Fruit fly (Drosophila melanogaster) whole organism, prepupa: ENCODE measurements around the gene pum.

Experiments
- CG10631 ChIP-seq: fragments of 200-800 bp; sonication (Bioruptor generic); optimal IDR thresholded peaks from 2 replicates; lab custom pipeline; 2016; ENCODE audit warnings: missing biosample characterization, missing genetic modification characterization
- CG10669 ChIP-seq: fragments of 200-800 bp; sonication (Bioruptor generic); optimal IDR thresholded peaks from 3 replicates; lab custom pipeline; 2018; ENCODE audit warnings: missing biosample characterization, mild to moderate bottlenecking, missing genetic modification characterization, moderate library complexity
- CG11762 ChIP-seq: fragments of 200-800 bp; sonication (Bioruptor generic); optimal IDR thresholded peaks from 3 replicates; lab custom pipeline; 2016; ENCODE audit warnings: missing biosample characterization, missing genetic modification characterization; ENCODE audit not compliant: insufficient read depth
- CG11902 ChIP-seq: fragments of 200-800 bp; sonication (Bioruptor generic); optimal IDR thresholded peaks from 3 replicates; lab custom pipeline; 2016; ENCODE audit warnings: missing biosample characterization, missing genetic modification characterization
- CG15336 ChIP-seq: fragments of 200-800 bp; sonication (Bioruptor generic); IDR thresholded peaks from 2 replicates; pipeline ENCODE4 v1.3.6; 2022; ENCODE audit warnings: missing biosample characterization, missing genetic modification characterization
- CG1621 ChIP-seq: fragments of 200-800 bp; sonication (Bioruptor generic); optimal IDR thresholded peaks from 3 replicates; lab custom pipeline; 2018; ENCODE audit warnings: missing biosample characterization, mild to moderate bottlenecking, missing genetic modification characterization
- CG16779 ChIP-seq: fragments of 200-800 bp; sonication (Bioruptor generic); optimal IDR thresholded peaks from 3 replicates; lab custom pipeline; 2017; ENCODE audit warnings: missing biosample characterization, mild to moderate bottlenecking, missing genetic modification characterization
- CG31627 ChIP-seq: fragments of 200-800 bp; sonication (Bioruptor generic); optimal IDR thresholded peaks from 3 replicates; lab custom pipeline; 2016; ENCODE audit warnings: missing biosample characterization, missing genetic modification characterization
- CG32006 ChIP-seq: fragments of 200-800 bp; sonication (Bioruptor generic); optimal IDR thresholded peaks from 3 replicates; lab custom pipeline; 2017; ENCODE audit warnings: missing biosample characterization, mild to moderate bottlenecking, missing genetic modification characterization
- CG34406 ChIP-seq: fragments of 200-800 bp; sonication (Bioruptor generic); optimal IDR thresholded peaks from 3 replicates; lab custom pipeline; 2016; ENCODE audit warnings: missing biosample characterization, missing genetic modification characterization
- CG3919 ChIP-seq: fragments of 200-800 bp; sonication (Bioruptor generic); optimal IDR thresholded peaks from 3 replicates; lab custom pipeline; 2016; ENCODE audit warnings: missing biosample characterization, missing genetic modification characterization
- CG4318 ChIP-seq: fragments of 200-800 bp; sonication (Bioruptor generic); optimal IDR thresholded peaks from 3 replicates; lab custom pipeline; 2017; ENCODE audit warnings: missing biosample characterization, mild to moderate bottlenecking, missing genetic modification characterization
- CG6163 ChIP-seq: fragments of 200-800 bp; sonication (Bioruptor generic); IDR thresholded peaks from 3 replicates; pipeline ENCODE4 v1.3.6; 2022; ENCODE audit warnings: missing biosample characterization, missing genetic modification characterization
- CG6276 ChIP-seq: fragments of 200-800 bp; sonication (Bioruptor generic); optimal IDR thresholded peaks from 2 replicates; lab custom pipeline; 2017; ENCODE audit warnings: missing biosample characterization, mild to moderate bottlenecking, missing genetic modification characterization
- CG6808 ChIP-seq: fragments of 200-800 bp; sonication (Bioruptor generic); optimal IDR thresholded peaks from 3 replicates; lab custom pipeline; 2017; ENCODE audit warnings: missing biosample characterization, missing genetic modification characterization, mild to moderate bottlenecking, moderate library complexity, missing genetic modification reagents
- CG6854 ChIP-seq: fragments of 200-800 bp; sonication (Bioruptor generic); optimal IDR thresholded peaks from 2 replicates; lab custom pipeline; 2017; ENCODE audit warnings: missing biosample characterization, mild to moderate bottlenecking, missing genetic modification characterization
- CG7368 ChIP-seq: fragments of 200-800 bp; sonication (Bioruptor generic); optimal IDR thresholded peaks from 3 replicates; lab custom pipeline; 2016; ENCODE audit warnings: missing biosample characterization, missing genetic modification characterization
- CG8119 ChIP-seq: fragments of 200-800 bp; sonication (Bioruptor generic); IDR thresholded peaks from 3 replicates; pipeline ENCODE4 v1.3.6; 2022; ENCODE audit warnings: missing biosample characterization, missing genetic modification characterization
- CG8319 ChIP-seq: fragments of 200-800 bp; sonication (Bioruptor generic); optimal IDR thresholded peaks from 3 replicates; lab custom pipeline; 2016; ENCODE audit warnings: missing biosample characterization, missing genetic modification characterization
- CG8632 ChIP-seq: fragments of 200-800 bp; sonication (Bioruptor generic); optimal IDR thresholded peaks from 3 replicates; lab custom pipeline; 2016; ENCODE audit warnings: missing biosample characterization, missing genetic modification characterization
- CG9139 ChIP-seq: fragments of 200-800 bp; sonication (Bioruptor generic); optimal IDR thresholded peaks from 3 replicates; lab custom pipeline; 2017; ENCODE audit warnings: missing biosample characterization, mild to moderate bottlenecking, missing genetic modification characterization
- Eip75B ChIP-seq: fragments of 200-800 bp; sonication (Bioruptor generic); optimal IDR thresholded peaks from 3 replicates; lab custom pipeline; 2016; ENCODE audit warnings: missing biosample characterization, missing genetic modification characterization
- Eip78C ChIP-seq: fragments of 200-800 bp; sonication (Bioruptor generic); peaks from one replicate; lab custom pipeline; 2016; ENCODE audit warnings: missing biosample characterization, missing genetic modification characterization
- Eip93F ChIP-seq: fragments of 200-800 bp; sonication (Bioruptor generic); optimal IDR thresholded peaks from 2 replicates; lab custom pipeline; 2016; ENCODE audit warnings: missing biosample characterization, mild to moderate bottlenecking, missing genetic modification characterization
- Ets21C ChIP-seq: fragments of 200-800 bp; sonication (Bioruptor generic); optimal IDR thresholded peaks from 3 replicates; lab custom pipeline; 2016; ENCODE audit warnings: missing biosample characterization, missing genetic modification characterization
- Gug ChIP-seq: fragments of 200-800 bp; sonication (Bioruptor generic); IDR thresholded peaks from 2 replicates; pipeline ENCODE4 v1.3.6; 2022; ENCODE audit warnings: missing biosample characterization, missing genetic modification characterization
- Hr38 ChIP-seq: sonication (Bioruptor generic); optimal IDR thresholded peaks from 2 replicates; lab custom pipeline; 2016; ENCODE audit warnings: missing biosample characterization, missing genetic modification characterization
- Hr4 ChIP-seq: fragments of 200-800 bp; sonication (Bioruptor generic); optimal IDR thresholded peaks from 3 replicates; lab custom pipeline; 2016; ENCODE audit warnings: missing biosample characterization, missing genetic modification characterization
- Met ChIP-seq: fragments of 200-800 bp; sonication (Bioruptor generic); optimal IDR thresholded peaks from 3 replicates; lab custom pipeline; 2016; ENCODE audit warnings: missing biosample characterization, missing genetic modification characterization
- OdsH ChIP-seq: fragments of 200-800 bp; sonication (Bioruptor generic); optimal IDR thresholded peaks from 3 replicates; lab custom pipeline; 2016; ENCODE audit warnings: missing biosample characterization, missing genetic modification characterization
- Sox102F ChIP-seq: fragments of 200-800 bp; sonication (Bioruptor generic); optimal IDR thresholded peaks from 2 replicates; lab custom pipeline; 2016; ENCODE audit warnings: missing biosample characterization, mild to moderate bottlenecking, missing genetic modification characterization
- Sox14 ChIP-seq: fragments of 200-800 bp; sonication (Bioruptor generic); optimal IDR thresholded peaks from 3 replicates; lab custom pipeline; 2016; ENCODE audit warnings: missing biosample characterization, missing genetic modification characterization
- achi ChIP-seq: fragments of 200-800 bp; sonication (Bioruptor generic); optimal IDR thresholded peaks from 3 replicates; lab custom pipeline; 2016; ENCODE audit warnings: missing biosample characterization, missing genetic modification characterization
- acj6 ChIP-seq: fragments of 200-800 bp; sonication (Bioruptor generic); optimal IDR thresholded peaks from 3 replicates; lab custom pipeline; 2016; ENCODE audit warnings: missing biosample characterization, missing genetic modification characterization
- cyc ChIP-seq: fragments of 200-800 bp; sonication (Bioruptor generic); optimal IDR thresholded peaks from 3 replicates; lab custom pipeline; 2016; ENCODE audit warnings: missing biosample characterization, missing genetic modification characterization
- dac ChIP-seq: fragments of 200-800 bp; sonication (Bioruptor generic); optimal IDR thresholded peaks from 2 replicates; lab custom pipeline; 2017; ENCODE audit warnings: missing biosample characterization, mild to moderate bottlenecking, missing genetic modification characterization
- dsx ChIP-seq: fragments of 200-800 bp; optimal IDR thresholded peaks from 3 replicates; lab custom pipeline; 2019; ENCODE audit warnings: missing biosample characterization, mild to moderate bottlenecking, missing genetic modification characterization, moderate library complexity; ENCODE audit not compliant: poor library complexity, severe bottlenecking
- eg ChIP-seq: fragments of 200-800 bp; sonication (Bioruptor generic); IDR thresholded peaks from 3 replicates; pipeline ENCODE4 v1.3.6; 2022; ENCODE audit warnings: missing biosample characterization, missing genetic modification characterization
- esn ChIP-seq: fragments of 200-800 bp; sonication (Bioruptor generic); optimal IDR thresholded peaks from 2 replicates; lab custom pipeline; 2016; ENCODE audit warnings: missing biosample characterization, mild to moderate bottlenecking, missing genetic modification characterization, moderate library complexity
- fd59A ChIP-seq: fragments of 200-800 bp; sonication (Bioruptor generic); optimal IDR thresholded peaks from 2 replicates; lab custom pipeline; 2017; ENCODE audit warnings: missing biosample characterization, mild to moderate bottlenecking, missing genetic modification characterization, missing genetic modification reagents
- fd85E ChIP-seq: fragments of 200-800 bp; sonication (Bioruptor generic); optimal IDR thresholded peaks from 3 replicates; lab custom pipeline; 2016; ENCODE audit warnings: missing biosample characterization, missing genetic modification characterization
- lz ChIP-seq: fragments of 200-800 bp; sonication (Bioruptor generic); optimal IDR thresholded peaks from 3 replicates; lab custom pipeline; 2016; ENCODE audit warnings: missing biosample characterization, missing genetic modification characterization
- net ChIP-seq: fragments of 200-800 bp; sonication (Bioruptor generic); optimal IDR thresholded peaks from 3 replicates; lab custom pipeline; 2016; ENCODE audit warnings: missing biosample characterization, missing genetic modification characterization
- pdm3 ChIP-seq: fragments of 200-800 bp; sonication (Bioruptor generic); optimal IDR thresholded peaks from 3 replicates; lab custom pipeline; 2016; ENCODE audit warnings: missing biosample characterization, missing genetic modification characterization
- salr ChIP-seq, 2 experiments: fragments of 200-800 bp; sonication (Bioruptor generic); optimal IDR thresholded peaks; 3 replicates each; lab custom pipeline; 2016 to 2018; ENCODE audit warnings: missing biosample characterization in 2 of 2, missing genetic modification characterization in 2 of 2, mild to moderate bottlenecking in 1 of 2
- spab ChIP-seq: fragments of 200-800 bp; sonication (Bioruptor generic); optimal IDR thresholded peaks from 2 replicates; lab custom pipeline; 2017; ENCODE audit warnings: missing biosample characterization, mild to moderate bottlenecking, missing genetic modification characterization, missing genetic modification reagents
- ss ChIP-seq, 2 experiments: fragments of 200-800 bp; sonication (Bioruptor generic); optimal IDR thresholded peaks; 2 replicates in 1 of 2; 3 replicates in 1 of 2; lab custom pipeline; 2017 to 2018; ENCODE audit warnings: mild to moderate bottlenecking in 2 of 2, missing biosample characterization in 2 of 2, missing genetic modification characterization in 2 of 2, moderate library complexity in 1 of 2
- svp ChIP-seq: fragments of 200-800 bp; sonication (Bioruptor generic); peaks from one replicate; lab custom pipeline; 2016; ENCODE audit warnings: missing biosample characterization, missing genetic modification characterization
- topi ChIP-seq: fragments of 200-800 bp; sonication (Bioruptor generic); optimal IDR thresholded peaks from 3 replicates; lab custom pipeline; 2016; ENCODE audit warnings: missing biosample characterization, missing genetic modification characterization

pum gene

DNA sequence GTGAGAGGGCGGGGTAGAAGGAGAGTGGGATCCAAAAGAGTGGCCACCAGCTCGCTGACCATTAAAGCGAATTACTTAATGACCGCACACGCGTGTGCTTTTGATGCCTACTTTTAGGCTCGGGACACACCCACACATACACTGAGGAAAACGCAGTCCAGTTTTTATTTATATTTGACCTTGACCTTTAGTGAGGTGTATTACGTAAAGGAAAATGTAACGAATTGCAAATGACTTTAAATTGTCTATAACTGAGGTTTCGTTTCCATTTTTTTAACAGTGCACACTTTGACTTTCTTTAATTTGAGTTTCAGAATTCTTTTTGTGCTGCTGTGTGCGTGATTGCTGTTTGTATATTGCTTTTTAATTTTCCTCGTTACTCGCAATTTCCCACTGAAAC lies 152.2 kb downstream of the pum start (continued):
- TF ChIP-seq Met, result no peak
- peak; percentile 1 for TF ChIP-seq CG31627 (GFP tag; lab: Kevin White, UChicago)
- 0 out of 3 replicates have a peak, but pooled peaks have one; percentile 54 for TF ChIP-seq CG6163 (GFP tag; lab: Robert Waterston, UW)
- no peak for TF ChIP-seq CG4318 (GFP tag; lab: Kevin White, UChicago)
- no peak for TF ChIP-seq CG8632 (GFP tag; lab: Kevin White, UChicago)
- no peak for TF ChIP-seq salr (GFP tag; optimal IDR thresholded peaks at IDR 0.05; lab: Kevin White, UChicago)
- no peak for TF ChIP-seq esn (GFP tag; lab: Kevin White, UChicago)
- TF ChIP-seq eg (GFP tag; lab: Robert Waterston, UW), result peak; percentile 49; the same call in 1 of the 3 replicates
- TF ChIP-seq fd85E, result no peak
- TF ChIP-seq CG16779 (tag; lab: Kevin White, UChicago), result no peak
- TF ChIP-seq CG8319 (GFP tag; lab: Kevin White, UChicago), result no peak

DNA sequence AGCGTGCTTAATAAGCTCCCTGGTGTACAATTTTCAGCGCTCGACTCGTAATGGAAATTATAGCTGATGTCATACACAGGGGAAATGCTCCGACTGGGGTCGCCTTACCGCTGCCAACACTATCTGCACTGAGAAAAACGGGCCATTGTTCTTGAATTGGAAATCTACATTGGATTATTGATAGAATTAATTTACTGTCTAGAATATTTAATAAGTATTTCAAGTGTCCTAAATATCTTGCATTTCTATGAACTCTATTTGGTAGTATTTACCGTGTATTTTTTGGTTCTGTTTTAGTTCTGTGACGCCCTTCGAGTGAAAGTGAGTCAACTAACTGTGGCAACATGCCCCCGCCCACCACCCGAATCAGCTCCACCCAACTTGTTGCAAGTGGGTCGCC lies 154.1 kb downstream of the pum start:
- TF ChIP-seq Sox14 (GFP tag; lab: Kevin White, UChicago), result no peak
- no peak for TF ChIP-seq ss (GFP tag; optimal IDR thresholded peaks at IDR 0.05; lab: Kevin White, UChicago)
- TF ChIP-seq CG11902, result no peak
- TF ChIP-seq CG6808, result no peak
- TF ChIP-seq spab, result no peak
- no peak for TF ChIP-seq CG11762 (GFP tag; lab: Kevin White, UChicago)
- TF ChIP-seq OdsH, result no peak
- peak; percentile 33 for TF ChIP-seq CG32006 (GFP tag; lab: Kevin White, UChicago)
- no peak for TF ChIP-seq Eip93F (GFP tag; lab: Kevin White, UChicago)
- no peak for TF ChIP-seq CG1621
- TF ChIP-seq CG6854 (GFP tag; lab: Kevin White, UChicago), result no peak
- TF ChIP-seq CG15336 (GFP tag; lab: Robert Waterston, UW), result peak; percentile 54
- no peak for TF ChIP-seq Met
- no peak for TF ChIP-seq acj6 (GFP tag; lab: Kevin White, UChicago)
- TF ChIP-seq CG10669, result no peak
- TF ChIP-seq Gug (GFP tag; lab: Robert Waterston, UW), result no peak
- TF ChIP-seq CG8319 (GFP tag; lab: Kevin White, UChicago), result no peak
- TF ChIP-seq CG34406 (GFP tag; lab: Kevin White, UChicago), result no peak
- TF ChIP-seq CG8632 (GFP tag; lab: Kevin White, UChicago), result no peak
- TF ChIP-seq cyc, result no peak
- TF ChIP-seq pdm3 (GFP tag; lab: Kevin White, UChicago), result no peak
- no peak for TF ChIP-seq Eip75B
- TF ChIP-seq achi, result no peak
- no peak for TF ChIP-seq fd59A
- no peak for TF ChIP-seq CG9139
- no peak for TF ChIP-seq CG6163 (GFP tag; lab: Robert Waterston, UW)
- TF ChIP-seq CG7368 (GFP tag; lab: Kevin White, UChicago), result no peak
- TF ChIP-seq Eip78C, result peak; percentile 29
- TF ChIP-seq CG6276 (GFP tag; lab: Kevin White, UChicago), result no peak
- TF ChIP-seq salr (GFP tag; optimal IDR thresholded peaks at IDR 0.05; lab: Kevin White, UChicago), result no peak
- TF ChIP-seq Hr38 (GFP tag; lab: Kevin White, UChicago), result no peak
- TF ChIP-seq CG10631, result no peak
- 0 out of 3 replicates have a peak, but pooled peaks have one; percentile 25 for TF ChIP-seq CG8119 (GFP tag; lab: Robert Waterston, UW)
- TF ChIP-seq net (GFP tag; lab: Kevin White, UChicago), result no peak
- TF ChIP-seq dsx (GFP tag; lab: Kevin White, UChicago), result no peak
- no peak for TF ChIP-seq topi (GFP tag; lab: Kevin White, UChicago)
- TF ChIP-seq Ets21C (GFP tag; lab: Kevin White, UChicago), result no peak
- no peak for TF ChIP-seq Sox102F (GFP tag; lab: Kevin White, UChicago)
- TF ChIP-seq lz, result no peak
- peak; percentile 48; the same call in 1 of the 3 replicates for TF ChIP-seq eg (GFP tag; lab: Robert Waterston, UW)
- no peak for TF ChIP-seq CG4318 (GFP tag; lab: Kevin White, UChicago)
- TF ChIP-seq CG16779 (tag; lab: Kevin White, UChicago), result no peak
- TF ChIP-seq svp (GFP tag; lab: Kevin White, UChicago), result no peak
- TF ChIP-seq CG3919 (GFP tag; lab: Kevin White, UChicago), result no peak
- peak; percentile 31 for TF ChIP-seq Hr4 (GFP tag; lab: Kevin White, UChicago)
- TF ChIP-seq dac (GFP tag; lab: Kevin White, UChicago), result no peak
